Worm (Caenorhabditis elegans) whole organism, mixed stage, embryonic: ENCODE results near the gene ZK354.3.
"Not testable (repeated sequence)": the region's sequence is repeated elsewhere in the genome, so short reads cannot be mapped to it uniquely, and the experiment has no call there.

ENCODE experiments used
- mls-2 ChIP-seq: sonication (generic microtip); optimal IDR thresholded peaks from 2 replicates; lab custom pipeline; 2016; ENCODE audit warnings: mild to moderate bottlenecking, missing genetic modification characterization, moderate library complexity, missing compliant biosample characterization
- pha-4 ChIP-seq: fragments of 150-350 bp; optimal IDR thresholded peaks from 2 replicates; lab custom pipeline; 2018; ENCODE audit warnings: missing biosample characterization, missing genetic modification reagents, missing genetic modification characterization
- unc-39 ChIP-seq: fragments of 150-350 bp; optimal IDR thresholded peaks from 2 replicates; lab custom pipeline; 2014; ENCODE audit warnings: missing biosample characterization, missing genetic modification characterization

DNA sequence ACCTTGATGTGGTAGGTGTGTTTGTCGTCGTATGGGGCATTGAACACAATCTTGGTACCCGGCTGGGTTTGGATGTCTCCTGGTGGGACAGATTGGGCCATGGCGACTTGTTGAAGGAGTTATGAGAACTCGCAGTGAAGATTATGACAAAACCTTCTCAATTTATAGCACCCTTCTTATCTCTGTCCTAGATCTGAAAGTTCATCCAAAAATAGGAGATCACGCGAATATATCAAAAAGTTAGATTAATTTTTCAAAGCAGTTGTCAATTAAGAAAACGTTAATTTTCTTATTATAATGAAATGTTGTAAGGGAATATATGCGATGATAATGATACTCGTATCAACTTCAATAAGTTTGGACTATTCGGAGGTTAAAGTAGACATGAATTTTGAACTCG is 14.6 kb upstream of the ZK354.3 start, which contains the start of gene msp-51:
- not testable (repeated sequence) for TF ChIP-seq mls-2, pha-4, unc-39 (tag; lab: Kevin White, UChicago)
